Worm (Caenorhabditis elegans) whole organism, L4 larva: ENCODE data around the gene Y11D7A.9.

ENCODE experiments used
- Y75B8A.6 ChIP-seq: fragments of 200-800 bp; sonication (Bioruptor generic); IDR thresholded peaks from 2 replicates; pipeline ENCODE4 v1.3.6; 2022; ENCODE audit warnings: missing genetic modification reagents, missing genetic modification characterization, missing compliant biosample characterization
- daf-12 ChIP-seq: fragments of 150-350 bp; optimal IDR thresholded peaks from 2 replicates; lab custom pipeline; 2014; ENCODE audit warnings: missing biosample characterization, missing genetic modification reagents, missing genetic modification characterization
- dpl-1 ChIP-seq: fragments of 150-350 bp; optimal IDR thresholded peaks from 2 replicates; lab custom pipeline; 2014; ENCODE audit warnings: missing biosample characterization, missing genetic modification reagents, missing genetic modification characterization
- mes-2 ChIP-seq: sonication (generic microtip); optimal IDR thresholded peaks from 2 replicates; lab custom pipeline; 2016; ENCODE audit warnings: missing genotype, mild to moderate bottlenecking, missing genetic modification characterization, missing compliant biosample characterization; ENCODE audit not compliant: poor library complexity, severe bottlenecking
- nhr-11 ChIP-seq: fragments of 150-350 bp; optimal IDR thresholded peaks from 2 replicates; lab custom pipeline; 2014; ENCODE audit warnings: missing biosample characterization, missing genetic modification characterization
- nhr-77 ChIP-seq: fragments of 150-350 bp; optimal IDR thresholded peaks from 2 replicates; lab custom pipeline; 2014; ENCODE audit warnings: missing biosample characterization, missing genetic modification characterization
- pqm-1 ChIP-seq: sonication (generic microtip); optimal IDR thresholded peaks from 2 replicates; lab custom pipeline; 2017; ENCODE audit warnings: missing biosample characterization, missing genetic modification characterization
- unc-62 ChIP-seq, 3 experiments: fragments of 150-350 bp in 1 of 3; sonication (generic microtip); optimal IDR thresholded peaks in 2 of 3; peaks in 1 of 3; 1 replicate in 1 of 3; 2 replicates in 2 of 3; lab custom pipeline; 2014 to 2017; ENCODE audit warnings: missing biosample characterization in 3 of 3, missing genetic modification characterization in 3 of 3, missing genetic modification reagents in 3 of 3, missing genotype in 1 of 3

DNA sequence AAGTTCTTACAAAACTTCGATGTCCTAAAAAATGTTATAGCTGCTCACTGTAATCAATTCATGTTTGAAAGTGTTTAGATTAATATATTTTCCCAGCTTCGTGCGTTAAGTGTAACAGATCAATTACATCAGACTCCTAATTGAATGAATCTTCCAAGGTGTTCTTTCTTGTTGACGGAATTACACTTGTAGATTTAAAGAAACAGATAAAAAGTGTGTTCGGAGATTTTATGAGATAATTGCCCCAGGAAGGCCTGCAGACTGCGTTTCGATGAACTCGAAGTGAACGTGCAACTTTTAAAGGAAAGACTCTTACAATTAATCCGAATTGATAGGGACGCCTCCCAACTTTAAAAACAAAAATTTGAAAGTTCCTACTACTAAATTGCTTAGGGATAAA lies 33.7 kb upstream of the Y11D7A.9 start:
- TF ChIP-seq nhr-77 (tag; lab: Kevin White, UChicago) (no peak), mes-2 (tag; lab: Kevin White, UChicago) (no peak), unc-62 (GFP tag; optimal IDR thresholded peaks at IDR 0.05 in 1 of 2; lab: Kevin White, UChicago) (no peak), unc-62 (tag; optimal IDR thresholded peaks at IDR 0.05; lab: Kevin White, UChicago) (no peak), dpl-1 (GFP tag; lab: Kevin White, UChicago) (no peak), pqm-1 (tag; lab: Kevin White, UChicago) (no peak), daf-12 (no peak), nhr-11 (tag; lab: Kevin White, UChicago) (no peak), Y75B8A.6 (GFP tag; lab: Robert Waterston, UW) (no peak)
